Worm (Caenorhabditis elegans) whole organism, mixed stage, embryonic: Measurements from ENCODE around the gene ttbk-6.
A peak's percentile ranks its signal among the peaks of the same experiment; 100 is the strongest.

Source experiments
- M03D4.4 ChIP-seq: sonication (generic microtip); optimal IDR thresholded peaks from 2 replicates; lab custom pipeline; 2017; ENCODE audit warnings: mild to moderate bottlenecking, missing genetic modification characterization, missing compliant biosample characterization
- bed-3 ChIP-seq: fragments of 200-800 bp; sonication (Bioruptor generic); optimal IDR thresholded peaks from 3 replicates; lab custom pipeline; 2018; ENCODE audit warnings: mild to moderate bottlenecking, missing genetic modification characterization, moderate library complexity, missing compliant biosample characterization
- blmp-1 ChIP-seq: fragments of 150-350 bp; optimal IDR thresholded peaks from 2 replicates; lab custom pipeline; 2014; ENCODE audit warnings: missing biosample characterization, missing genetic modification characterization
- ceh-39 ChIP-seq: fragments of 150-350 bp; optimal IDR thresholded peaks from 2 replicates; lab custom pipeline; 2014; ENCODE audit warnings: missing biosample characterization, missing genetic modification characterization
- ceh-43 ChIP-seq: fragments of 200-800 bp; sonication (Bioruptor generic); optimal IDR thresholded peaks from 2 replicates; lab custom pipeline; 2018; ENCODE audit warnings: mild to moderate bottlenecking, missing genetic modification characterization, moderate library complexity, missing compliant biosample characterization
- ceh-83 ChIP-seq: fragments of 200-800 bp; sonication (Bioruptor generic); optimal IDR thresholded peaks from 2 replicates; lab custom pipeline; 2018; ENCODE audit warnings: mild to moderate bottlenecking, missing genetic modification characterization, missing compliant biosample characterization
- ces-1 ChIP-seq: fragments of 150-350 bp; optimal IDR thresholded peaks from 2 replicates; lab custom pipeline; 2014; ENCODE audit warnings: missing biosample characterization, missing genetic modification reagents, missing genetic modification characterization
- cnd-1 ChIP-seq: fragments of 200-800 bp; sonication (Bioruptor generic); optimal IDR thresholded peaks from 2 replicates; lab custom pipeline; 2018; ENCODE audit warnings: mild to moderate bottlenecking, missing genetic modification characterization, missing compliant biosample characterization
- drap-1 ChIP-seq: fragments of 200-800 bp; sonication (Bioruptor generic); optimal IDR thresholded peaks from 3 replicates; lab custom pipeline; 2018; ENCODE audit warnings: mild to moderate bottlenecking, missing genetic modification characterization, missing compliant biosample characterization
- elt-1 ChIP-seq: sonication (generic microtip); optimal IDR thresholded peaks from 2 replicates; lab custom pipeline; 2017; ENCODE audit warnings: missing genetic modification characterization, mild to moderate bottlenecking, missing compliant biosample characterization, antibody characterized with exemption, moderate library complexity, borderline replicate concordance; ENCODE audit not compliant: insufficient read depth
- elt-3 ChIP-seq: fragments of 150-350 bp; optimal IDR thresholded peaks from 2 replicates; lab custom pipeline; 2014; ENCODE audit warnings: missing biosample characterization, missing genetic modification characterization
- flh-1 ChIP-seq: fragments of 200-800 bp; sonication (Bioruptor generic); optimal IDR thresholded peaks from 2 replicates; lab custom pipeline; 2018; ENCODE audit warnings: mild to moderate bottlenecking, missing genetic modification characterization, moderate library complexity, missing compliant biosample characterization
- ham-2 ChIP-seq: fragments of 200-800 bp; sonication (Bioruptor generic); optimal IDR thresholded peaks from 2 replicates; lab custom pipeline; 2018; ENCODE audit warnings: mild to moderate bottlenecking, missing genetic modification characterization, missing compliant biosample characterization
- hlh-1 ChIP-seq: fragments of 150-350 bp; optimal IDR thresholded peaks from 2 replicates; lab custom pipeline; 2014; ENCODE audit warnings: missing biosample characterization, missing genetic modification reagents, missing genetic modification characterization
- lin-13 ChIP-seq: fragments of 150-350 bp; optimal IDR thresholded peaks from 2 replicates; lab custom pipeline; 2014; ENCODE audit warnings: missing biosample characterization, missing genetic modification characterization
- lin-32 ChIP-seq: fragments of 200-800 bp; sonication (Bioruptor generic); optimal IDR thresholded peaks from 2 replicates; lab custom pipeline; 2018; ENCODE audit warnings: mild to moderate bottlenecking, missing genetic modification characterization, missing compliant biosample characterization
- lsy-2 ChIP-seq: fragments of 150-350 bp; optimal IDR thresholded peaks from 2 replicates; lab custom pipeline; 2014; ENCODE audit warnings: missing biosample characterization, missing genetic modification characterization
- mab-5 ChIP-seq: fragments of 150-350 bp; optimal IDR thresholded peaks from 2 replicates; lab custom pipeline; 2014; ENCODE audit warnings: missing biosample characterization, missing genetic modification characterization
- mep-1 ChIP-seq: fragments of 150-350 bp; optimal IDR thresholded peaks from 2 replicates; lab custom pipeline; 2017; ENCODE audit warnings: missing biosample characterization, missing genetic modification reagents, missing genetic modification characterization, inconsistent platforms
- mls-2 ChIP-seq: sonication (generic microtip); optimal IDR thresholded peaks from 2 replicates; lab custom pipeline; 2016; ENCODE audit warnings: mild to moderate bottlenecking, missing genetic modification characterization, moderate library complexity, missing compliant biosample characterization
- nhr-12 ChIP-seq: fragments of 150-350 bp; optimal IDR thresholded peaks from 2 replicates; lab custom pipeline; 2014; ENCODE audit warnings: missing biosample characterization, missing genetic modification characterization
- nhr-2 ChIP-seq: fragments of 150-350 bp; optimal IDR thresholded peaks from 2 replicates; lab custom pipeline; 2014; ENCODE audit warnings: missing biosample characterization, missing genetic modification characterization
- nhr-237 ChIP-seq: fragments of 150-350 bp; optimal IDR thresholded peaks from 2 replicates; lab custom pipeline; 2014; ENCODE audit warnings: missing biosample characterization, missing genetic modification characterization
- nhr-28 ChIP-seq: fragments of 150-350 bp; optimal IDR thresholded peaks from 2 replicates; lab custom pipeline; 2014; ENCODE audit warnings: missing biosample characterization, missing genetic modification characterization
- pha-4 ChIP-seq: fragments of 150-350 bp; optimal IDR thresholded peaks from 2 replicates; lab custom pipeline; 2018; ENCODE audit warnings: missing biosample characterization, missing genetic modification reagents, missing genetic modification characterization
- sem-2 ChIP-seq: fragments of 200-800 bp; sonication (Bioruptor generic); optimal IDR thresholded peaks from 2 replicates; lab custom pipeline; 2018; ENCODE audit warnings: mild to moderate bottlenecking, missing genetic modification characterization, missing compliant biosample characterization
- snpc-4 ChIP-seq: fragments of 150-350 bp; optimal IDR thresholded peaks from 2 replicates; lab custom pipeline; 2014; ENCODE audit warnings: missing biosample characterization, missing genetic modification characterization
- sptf-1 ChIP-seq: sonication (generic microtip); optimal IDR thresholded peaks from 2 replicates; lab custom pipeline; 2017; ENCODE audit warnings: mild to moderate bottlenecking, missing genetic modification characterization, moderate library complexity, missing compliant biosample characterization
- tbx-8 ChIP-seq: fragments of 200-800 bp; sonication (Bioruptor generic); optimal IDR thresholded peaks from 2 replicates; lab custom pipeline; 2018; ENCODE audit warnings: mild to moderate bottlenecking, missing genetic modification characterization, moderate library complexity, missing compliant biosample characterization
- unc-120 ChIP-seq: sonication (generic microtip); optimal IDR thresholded peaks from 2 replicates; lab custom pipeline; 2017; ENCODE audit warnings: missing genetic modification characterization, missing compliant biosample characterization; ENCODE audit not compliant: poor library complexity, severe bottlenecking
- unc-39 ChIP-seq: fragments of 150-350 bp; optimal IDR thresholded peaks from 2 replicates; lab custom pipeline; 2014; ENCODE audit warnings: missing biosample characterization, missing genetic modification characterization
- unc-62 ChIP-seq: fragments of 150-350 bp; optimal IDR thresholded peaks from 2 replicates; lab custom pipeline; 2014; ENCODE audit warnings: missing biosample characterization, missing genetic modification reagents, missing genetic modification characterization
- zip-8 ChIP-seq: fragments of 150-350 bp; optimal IDR thresholded peaks from 2 replicates; lab custom pipeline; 2014; ENCODE audit warnings: missing biosample characterization, missing genetic modification characterization
- ztf-11 ChIP-seq: fragments of 150-350 bp; optimal IDR thresholded peaks from 2 replicates; lab custom pipeline; 2014; ENCODE audit warnings: missing biosample characterization, missing genetic modification characterization

Gene ttbk-6

ce11 chrIII:5030629-5031028 is 43.9 kb upstream of the ttbk-6 start, which contains the start of gene klp-6:
klp-6 (plus strand) TSS chrIII:5030929.
- TF ChIP-seq flh-1 (GFP tag; lab: Kevin White, UChicago) (no peak), sem-2 (GFP tag; lab: Kevin White, UChicago) (no peak), elt-1 (tag; lab: Kevin White, UChicago) (no peak), zip-8 (no peak), blmp-1 (tag; lab: Kevin White, UChicago) (no peak), mep-1 (tag; lab: Kevin White, UChicago) (no peak), nhr-2 (tag; lab: Kevin White, UChicago) (no peak), M03D4.4 (no peak), elt-3 (tag; lab: Kevin White, UChicago) (no peak), ztf-11 (no peak)

- peak; percentile 91 for TF ChIP-seq drap-1 (GFP tag; lab: Kevin White, UChicago)
- TF ChIP-seq nhr-12, result peak; percentile 18
- peak; percentile 82 for TF ChIP-seq sem-2 (GFP tag; lab: Kevin White, UChicago)
- peak; percentile 70 for TF ChIP-seq ztf-11
- TF ChIP-seq unc-120 (tag; lab: Kevin White, UChicago), result peak; percentile 84
- TF ChIP-seq M03D4.4, result peak; percentile 91
- peak; percentile 1 for TF ChIP-seq unc-39 (tag; lab: Kevin White, UChicago)
- TF ChIP-seq tbx-8 (GFP tag; lab: Kevin White, UChicago), result peak; percentile 66
- peak; percentile 64 for TF ChIP-seq nhr-237 (tag; lab: Kevin White, UChicago)
- TF ChIP-seq pha-4, result peak; percentile 39
- TF ChIP-seq flh-1 (GFP tag; lab: Kevin White, UChicago), result peak; percentile 72
- peak; percentile 63 for TF ChIP-seq lsy-2 (tag; lab: Kevin White, UChicago)
- TF ChIP-seq ham-2 (GFP tag; lab: Kevin White, UChicago), result peak; percentile 93
- peak; percentile 77 for TF ChIP-seq lin-32
- peak; percentile 81 for TF ChIP-seq bed-3
- TF ChIP-seq sptf-1 (tag; lab: Kevin White, UChicago), result peak; percentile 94
- TF ChIP-seq mls-2 (tag; lab: Kevin White, UChicago), result peak; percentile 96
- TF ChIP-seq nhr-2 (tag; lab: Kevin White, UChicago), result peak; percentile 78
- TF ChIP-seq elt-3 (tag; lab: Kevin White, UChicago), result peak; percentile 28
- TF ChIP-seq unc-62, result peak; percentile 44
- peak; percentile 89 for TF ChIP-seq cnd-1 (tag; lab: Kevin White, UChicago)
- peak; percentile 91 for TF ChIP-seq ceh-83 (GFP tag; lab: Kevin White, UChicago)
- peak; percentile 70 for TF ChIP-seq mep-1 (tag; lab: Kevin White, UChicago)
- peak; percentile 90 for TF ChIP-seq ceh-43 (GFP tag; lab: Kevin White, UChicago)
Measured at ce11 chrIII:5031375-5031836, 43.1 kb upstream of the ttbk-6 start.

ce11 chrIII:5036158-5036557 is 38.3 kb upstream of the ttbk-6 start, which contains the start of gene C45G9.6:
C45G9.6 (plus strand) TSS chrIII:5036458.
- TF ChIP-seq cnd-1 (tag; lab: Kevin White, UChicago), result no peak
- no peak for TF ChIP-seq mab-5 (tag; lab: Kevin White, UChicago)
- TF ChIP-seq blmp-1 (tag; lab: Kevin White, UChicago), result no peak
- TF ChIP-seq zip-8, result no peak
- TF ChIP-seq drap-1 (GFP tag; lab: Kevin White, UChicago), result no peak
- no peak for TF ChIP-seq sem-2 (GFP tag; lab: Kevin White, UChicago)
- no peak for TF ChIP-seq nhr-2 (tag; lab: Kevin White, UChicago)
- TF ChIP-seq mls-2 (tag; lab: Kevin White, UChicago), result no peak
- no peak for TF ChIP-seq ceh-43 (GFP tag; lab: Kevin White, UChicago)
- no peak for TF ChIP-seq ztf-11
- no peak for TF ChIP-seq hlh-1 (tag; lab: Kevin White, UChicago)
- TF ChIP-seq ham-2 (GFP tag; lab: Kevin White, UChicago), result no peak
- TF ChIP-seq snpc-4 (tag; lab: Kevin White, UChicago), result no peak
- TF ChIP-seq tbx-8 (GFP tag; lab: Kevin White, UChicago), result no peak
- no peak for TF ChIP-seq unc-62
- TF ChIP-seq ceh-83 (GFP tag; lab: Kevin White, UChicago), result no peak

- TF ChIP-seq ceh-39 (tag; lab: Kevin White, UChicago) (no peak), drap-1 (GFP tag; lab: Kevin White, UChicago) (no peak), sem-2 (GFP tag; lab: Kevin White, UChicago) (no peak), lin-13 (tag; lab: Kevin White, UChicago) (no peak), elt-3 (tag; lab: Kevin White, UChicago) (no peak), mep-1 (tag; lab: Kevin White, UChicago) (no peak), unc-120 (tag; lab: Kevin White, UChicago) (no peak), mab-5 (tag; lab: Kevin White, UChicago) (no peak), ces-1 (GFP tag; lab: Kevin White, UChicago) (no peak), zip-8 (no peak), bed-3 (no peak), ceh-43 (GFP tag; lab: Kevin White, UChicago) (no peak), elt-1 (tag; lab: Kevin White, UChicago) (no peak), unc-39 (tag; lab: Kevin White, UChicago) (no peak), blmp-1 (tag; lab: Kevin White, UChicago) (no peak), ztf-11 (no peak), nhr-28 (tag; lab: Kevin White, UChicago) (no peak)
Measured at ce11 chrIII:5042112-5042511, 32.4 kb upstream of the ttbk-6 start, which contains the start of gene nlp-43. nlp-43 (plus strand) TSS chrIII:5042412.
